Fruit fly (Drosophila melanogaster): ENCODE results near the gene Brr2.

Brr2 gene

DNA sequence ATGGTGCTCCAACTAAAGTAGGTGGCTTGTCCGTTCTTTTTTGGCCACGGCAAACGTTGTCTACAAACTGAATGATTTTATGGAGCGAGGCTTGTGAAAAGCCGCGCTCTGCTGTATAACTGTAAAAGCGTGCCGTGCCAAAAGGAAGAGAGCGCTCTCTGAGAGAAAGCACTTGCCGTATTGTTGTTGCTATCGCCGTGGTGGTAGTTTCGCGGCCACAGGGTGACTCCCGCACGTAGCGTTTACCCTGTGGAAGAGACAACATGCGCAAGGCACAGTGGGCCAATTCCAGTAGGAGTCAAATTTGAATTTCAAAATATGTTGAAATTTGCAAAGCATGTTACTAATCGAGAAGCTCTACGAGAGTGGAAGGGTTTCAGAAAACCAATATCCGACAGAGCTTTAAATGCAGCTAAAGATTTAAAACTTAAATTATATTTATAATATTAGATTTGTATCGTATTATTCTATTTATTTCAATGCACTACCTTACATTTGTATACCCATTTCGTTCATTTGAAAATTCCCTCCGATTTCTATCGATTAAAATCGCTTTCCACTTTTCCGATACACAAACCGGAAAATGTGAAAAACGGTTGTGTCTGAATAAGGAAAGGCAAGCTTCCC is 42.7 kb downstream of the Brr2 start, which contains the start of gene sff (continued):
- TF ChIP-seq D19B (GFP tag; optimal IDR thresholded peaks at IDR 0.05) (peak; percentile 69), zen (tag; optimal IDR thresholded peaks at IDR 0.05) (peak; percentile 88), tin (GFP tag; optimal IDR thresholded peaks at IDR 0.05) (peak; percentile 90), ERR (GFP tag; optimal IDR thresholded peaks at IDR 0.05) (peak; percentile 43), Bdp1 (GFP tag; optimal IDR thresholded peaks at IDR 0.05) (peak; percentile 63), CG31441 (GFP tag; IDR thresholded peaks at IDR 0.05) (peak; percentile 92), Dbx (GFP tag; IDR thresholded peaks at IDR 0.05) (peak; percentile 87), tup (GFP tag; optimal IDR thresholded peaks at IDR 0.05) (peak; percentile 19), Six4 (GFP tag; optimal IDR thresholded peaks at IDR 0.05) (peak; percentile 83), CG17385 (GFP tag; optimal IDR thresholded peaks at IDR 0.05) (peak; percentile 81), CG11560 (tag; IDR thresholded peaks at IDR 0.05) (peak; percentile 79), CG1832 (GFP tag; optimal IDR thresholded peaks at IDR 0.05) (no peak), zen2 (GFP tag; IDR thresholded peaks at IDR 0.05; ENCODE audit: partially characterized antibody) (no peak; the same call in 2 of the 3 replicates), CG9876 (GFP tag; optimal IDR thresholded peaks at IDR 0.05) (peak; percentile 53), CG2875 (GFP tag; optimal IDR thresholded peaks at IDR 0.05) (peak; percentile 72), nau (GFP tag; optimal IDR thresholded peaks at IDR 0.05) (peak; percentile 80), CG1792 (GFP tag; optimal IDR thresholded peaks at IDR 0.05) (no peak), CG17802 (tag; optimal IDR thresholded peaks at IDR 0.05) (peak; percentile 85), org-1 (GFP tag; optimal IDR thresholded peaks at IDR 0.05) (peak; percentile 77), CG12744 (GFP tag; optimal IDR thresholded peaks at IDR 0.05) (peak; percentile 18), CG18262 (tag; optimal IDR thresholded peaks at IDR 0.05) (peak; percentile 93), grn (GFP tag; optimal IDR thresholded peaks at IDR 0.05) (peak; percentile 20), CG3163 (GFP tag; optimal IDR thresholded peaks at IDR 0.05) (peak; percentile 47), CG2712 (tag; optimal IDR thresholded peaks at IDR 0.05) (peak; percentile 94), pum (GFP tag; optimal IDR thresholded peaks at IDR 0.05) (peak; percentile 58), CG9727 (GFP tag; optimal IDR thresholded peaks at IDR 0.05) (peak; percentile 90), corto (GFP tag; optimal IDR thresholded peaks at IDR 0.05) (no peak), CG3065 (GFP tag; optimal IDR thresholded peaks at IDR 0.05) (peak; percentile 60), CG10209 (GFP tag; optimal IDR thresholded peaks at IDR 0.05) (peak; percentile 89), ttk (GFP tag; IDR thresholded peaks at IDR 0.05) (peak; percentile 88), C15 (GFP tag; IDR thresholded peaks at IDR 0.05) (peak; percentile 65; the same call in 1 of the 3 replicates), CG2129 (GFP tag; IDR thresholded peaks at IDR 0.05; ENCODE audit: partially characterized antibody) (no peak), CG7745 (tag; optimal IDR thresholded peaks at IDR 0.05) (no peak), oc (tag; optimal IDR thresholded peaks at IDR 0.05) (peak; percentile 82), sug (tag; optimal IDR thresholded peaks at IDR 0.05) (peak; percentile 85), Oaz (GFP tag; IDR thresholded peaks at IDR 0.05) (peak; percentile 77), gcm2 (GFP tag; optimal IDR thresholded peaks at IDR 0.05) (peak; percentile 41), bsh (GFP tag; optimal IDR thresholded peaks at IDR 0.05) (peak; percentile 34 to 92), CG34224 (GFP tag; IDR thresholded peaks at IDR 0.05; ENCODE audit: partially characterized antibody) (0 out of 3 replicates have a peak, but pooled peaks have one; percentile 13), CG18599 (GFP tag; optimal IDR thresholded peaks at IDR 0.05) (peak; percentile 92), HmgZ (tag; optimal IDR thresholded peaks at IDR 0.05) (peak; percentile 87), shn (GFP tag; optimal IDR thresholded peaks at IDR 0.05) (peak; percentile 63), CG6765 (GFP tag; optimal IDR thresholded peaks at IDR 0.05) (peak; percentile 74), CoRest (tag; optimal IDR thresholded peaks at IDR 0.05) (peak; percentile 93), ken (GFP tag; IDR thresholded peaks at IDR 0.05) (peak; percentile 91), ems (GFP tag; optimal IDR thresholded peaks at IDR 0.05) (peak; percentile 59), hkb (optimal IDR thresholded peaks at IDR 0.05) (no peak), hkb (GFP tag; IDR thresholded peaks at IDR 0.05) (peak; percentile 93), onecut (GFP tag; IDR thresholded peaks at IDR 0.05) (peak; percentile 84), Meics (GFP tag; optimal IDR thresholded peaks at IDR 0.05) (peak; percentile 88)
